Fruit fly (Drosophila melanogaster) whole organism, prepupa: Measurements from ENCODE around the gene Pus1.

Source experiments
- Blimp-1 ChIP-seq: fragments of 200-800 bp; sonication (Bioruptor generic); optimal IDR thresholded peaks from 3 replicates; lab custom pipeline; 2017; ENCODE audit warnings: missing biosample characterization, missing genetic modification characterization, mild to moderate bottlenecking, moderate library complexity, missing genetic modification reagents
- CG10631 ChIP-seq: fragments of 200-800 bp; sonication (Bioruptor generic); optimal IDR thresholded peaks from 2 replicates; lab custom pipeline; 2016; ENCODE audit warnings: missing biosample characterization, missing genetic modification characterization
- CG11294 ChIP-seq: fragments of 200-800 bp; sonication (Bioruptor generic); IDR thresholded peaks from 2 replicates; pipeline ENCODE4 v1.3.6; 2022; ENCODE audit warnings: missing biosample characterization, missing genetic modification characterization
- CG15336 ChIP-seq: fragments of 200-800 bp; sonication (Bioruptor generic); IDR thresholded peaks from 2 replicates; pipeline ENCODE4 v1.3.6; 2022; ENCODE audit warnings: missing biosample characterization, missing genetic modification characterization
- CG1621 ChIP-seq: fragments of 200-800 bp; sonication (Bioruptor generic); optimal IDR thresholded peaks from 3 replicates; lab custom pipeline; 2018; ENCODE audit warnings: missing biosample characterization, mild to moderate bottlenecking, missing genetic modification characterization
- CG16779 ChIP-seq: fragments of 200-800 bp; sonication (Bioruptor generic); optimal IDR thresholded peaks from 3 replicates; lab custom pipeline; 2017; ENCODE audit warnings: missing biosample characterization, mild to moderate bottlenecking, missing genetic modification characterization
- CG3032 ChIP-seq: fragments of 200-800 bp; optimal IDR thresholded peaks from 2 replicates; lab custom pipeline; 2019; ENCODE audit warnings: missing biosample characterization, mild to moderate bottlenecking, missing genetic modification characterization, moderate library complexity
- CG31627 ChIP-seq: fragments of 200-800 bp; sonication (Bioruptor generic); optimal IDR thresholded peaks from 3 replicates; lab custom pipeline; 2016; ENCODE audit warnings: missing biosample characterization, missing genetic modification characterization
- CG32006 ChIP-seq: fragments of 200-800 bp; sonication (Bioruptor generic); optimal IDR thresholded peaks from 3 replicates; lab custom pipeline; 2017; ENCODE audit warnings: missing biosample characterization, mild to moderate bottlenecking, missing genetic modification characterization
- CG34406 ChIP-seq: fragments of 200-800 bp; sonication (Bioruptor generic); optimal IDR thresholded peaks from 3 replicates; lab custom pipeline; 2016; ENCODE audit warnings: missing biosample characterization, missing genetic modification characterization
- CG3919 ChIP-seq: fragments of 200-800 bp; sonication (Bioruptor generic); optimal IDR thresholded peaks from 3 replicates; lab custom pipeline; 2016; ENCODE audit warnings: missing biosample characterization, missing genetic modification characterization
- CG6163 ChIP-seq: fragments of 200-800 bp; sonication (Bioruptor generic); IDR thresholded peaks from 3 replicates; pipeline ENCODE4 v1.3.6; 2022; ENCODE audit warnings: missing biosample characterization, missing genetic modification characterization
- CG6276 ChIP-seq: fragments of 200-800 bp; sonication (Bioruptor generic); optimal IDR thresholded peaks from 2 replicates; lab custom pipeline; 2017; ENCODE audit warnings: missing biosample characterization, mild to moderate bottlenecking, missing genetic modification characterization
- CG6792 ChIP-seq: fragments of 200-800 bp; sonication (Bioruptor generic); optimal IDR thresholded peaks from 3 replicates; lab custom pipeline; 2016; ENCODE audit warnings: missing biosample characterization, missing genetic modification characterization
- CG6808 ChIP-seq: fragments of 200-800 bp; sonication (Bioruptor generic); optimal IDR thresholded peaks from 3 replicates; lab custom pipeline; 2017; ENCODE audit warnings: missing biosample characterization, missing genetic modification characterization, mild to moderate bottlenecking, moderate library complexity, missing genetic modification reagents
- CG6854 ChIP-seq: fragments of 200-800 bp; sonication (Bioruptor generic); optimal IDR thresholded peaks from 2 replicates; lab custom pipeline; 2017; ENCODE audit warnings: missing biosample characterization, mild to moderate bottlenecking, missing genetic modification characterization
- CG7368 ChIP-seq: fragments of 200-800 bp; sonication (Bioruptor generic); optimal IDR thresholded peaks from 3 replicates; lab custom pipeline; 2016; ENCODE audit warnings: missing biosample characterization, missing genetic modification characterization
- CG8119 ChIP-seq: fragments of 200-800 bp; sonication (Bioruptor generic); IDR thresholded peaks from 3 replicates; pipeline ENCODE4 v1.3.6; 2022; ENCODE audit warnings: missing biosample characterization, missing genetic modification characterization
- CG8319 ChIP-seq: fragments of 200-800 bp; sonication (Bioruptor generic); optimal IDR thresholded peaks from 3 replicates; lab custom pipeline; 2016; ENCODE audit warnings: missing biosample characterization, missing genetic modification characterization
- CG8632 ChIP-seq: fragments of 200-800 bp; sonication (Bioruptor generic); optimal IDR thresholded peaks from 3 replicates; lab custom pipeline; 2016; ENCODE audit warnings: missing biosample characterization, missing genetic modification characterization
- CG9139 ChIP-seq: fragments of 200-800 bp; sonication (Bioruptor generic); optimal IDR thresholded peaks from 3 replicates; lab custom pipeline; 2017; ENCODE audit warnings: missing biosample characterization, mild to moderate bottlenecking, missing genetic modification characterization
- Eip75B ChIP-seq: fragments of 200-800 bp; sonication (Bioruptor generic); optimal IDR thresholded peaks from 3 replicates; lab custom pipeline; 2016; ENCODE audit warnings: missing biosample characterization, missing genetic modification characterization
- Eip78C ChIP-seq: fragments of 200-800 bp; sonication (Bioruptor generic); peaks from one replicate; lab custom pipeline; 2016; ENCODE audit warnings: missing biosample characterization, missing genetic modification characterization
- Eip93F ChIP-seq: fragments of 200-800 bp; sonication (Bioruptor generic); optimal IDR thresholded peaks from 2 replicates; lab custom pipeline; 2016; ENCODE audit warnings: missing biosample characterization, mild to moderate bottlenecking, missing genetic modification characterization
- Ets21C ChIP-seq: fragments of 200-800 bp; sonication (Bioruptor generic); optimal IDR thresholded peaks from 3 replicates; lab custom pipeline; 2016; ENCODE audit warnings: missing biosample characterization, missing genetic modification characterization
- Ets96B ChIP-seq: fragments of 200-800 bp; optimal IDR thresholded peaks from 2 replicates; lab custom pipeline; 2019; ENCODE audit warnings: missing biosample characterization, mild to moderate bottlenecking, missing genetic modification characterization, moderate library complexity
- Gug ChIP-seq: fragments of 200-800 bp; sonication (Bioruptor generic); IDR thresholded peaks from 2 replicates; pipeline ENCODE4 v1.3.6; 2022; ENCODE audit warnings: missing biosample characterization, missing genetic modification characterization
- Hr38 ChIP-seq: sonication (Bioruptor generic); optimal IDR thresholded peaks from 2 replicates; lab custom pipeline; 2016; ENCODE audit warnings: missing biosample characterization, missing genetic modification characterization
- Hr39 ChIP-seq: fragments of 200-800 bp; sonication (Bioruptor generic); optimal IDR thresholded peaks from 2 replicates; lab custom pipeline; 2016; ENCODE audit warnings: missing biosample characterization, missing genetic modification characterization
- Met ChIP-seq: fragments of 200-800 bp; sonication (Bioruptor generic); optimal IDR thresholded peaks from 3 replicates; lab custom pipeline; 2016; ENCODE audit warnings: missing biosample characterization, missing genetic modification characterization
- OdsH ChIP-seq: fragments of 200-800 bp; sonication (Bioruptor generic); optimal IDR thresholded peaks from 3 replicates; lab custom pipeline; 2016; ENCODE audit warnings: missing biosample characterization, missing genetic modification characterization
- Smox ChIP-seq: fragments of 200-800 bp; sonication (Bioruptor generic); optimal IDR thresholded peaks from 3 replicates; lab custom pipeline; 2016; ENCODE audit warnings: missing biosample characterization, missing genetic modification characterization
- Sox102F ChIP-seq: fragments of 200-800 bp; sonication (Bioruptor generic); optimal IDR thresholded peaks from 2 replicates; lab custom pipeline; 2016; ENCODE audit warnings: missing biosample characterization, mild to moderate bottlenecking, missing genetic modification characterization
- Sox14 ChIP-seq: fragments of 200-800 bp; sonication (Bioruptor generic); optimal IDR thresholded peaks from 3 replicates; lab custom pipeline; 2016; ENCODE audit warnings: missing biosample characterization, missing genetic modification characterization
- Sox15 ChIP-seq: fragments of 200-800 bp; sonication (Bioruptor generic); optimal IDR thresholded peaks from 3 replicates; lab custom pipeline; 2016; ENCODE audit warnings: missing biosample characterization, missing genetic modification characterization
- achi ChIP-seq: fragments of 200-800 bp; sonication (Bioruptor generic); optimal IDR thresholded peaks from 3 replicates; lab custom pipeline; 2016; ENCODE audit warnings: missing biosample characterization, missing genetic modification characterization
- acj6 ChIP-seq: fragments of 200-800 bp; sonication (Bioruptor generic); optimal IDR thresholded peaks from 3 replicates; lab custom pipeline; 2016; ENCODE audit warnings: missing biosample characterization, missing genetic modification characterization
- cyc ChIP-seq: fragments of 200-800 bp; sonication (Bioruptor generic); optimal IDR thresholded peaks from 3 replicates; lab custom pipeline; 2016; ENCODE audit warnings: missing biosample characterization, missing genetic modification characterization
- dsx ChIP-seq: fragments of 200-800 bp; optimal IDR thresholded peaks from 3 replicates; lab custom pipeline; 2019; ENCODE audit warnings: missing biosample characterization, mild to moderate bottlenecking, missing genetic modification characterization, moderate library complexity; ENCODE audit not compliant: poor library complexity, severe bottlenecking
- eg ChIP-seq: fragments of 200-800 bp; sonication (Bioruptor generic); IDR thresholded peaks from 3 replicates; pipeline ENCODE4 v1.3.6; 2022; ENCODE audit warnings: missing biosample characterization, missing genetic modification characterization
- esn ChIP-seq: fragments of 200-800 bp; sonication (Bioruptor generic); optimal IDR thresholded peaks from 2 replicates; lab custom pipeline; 2016; ENCODE audit warnings: missing biosample characterization, mild to moderate bottlenecking, missing genetic modification characterization, moderate library complexity
- fd59A ChIP-seq: fragments of 200-800 bp; sonication (Bioruptor generic); optimal IDR thresholded peaks from 2 replicates; lab custom pipeline; 2017; ENCODE audit warnings: missing biosample characterization, mild to moderate bottlenecking, missing genetic modification characterization, missing genetic modification reagents
- fd85E ChIP-seq: fragments of 200-800 bp; sonication (Bioruptor generic); optimal IDR thresholded peaks from 3 replicates; lab custom pipeline; 2016; ENCODE audit warnings: missing biosample characterization, missing genetic modification characterization
- fkh ChIP-seq: fragments of 200-800 bp; sonication (Bioruptor generic); optimal IDR thresholded peaks from 3 replicates; lab custom pipeline; 2017; ENCODE audit warnings: missing biosample characterization, mild to moderate bottlenecking, missing genetic modification characterization, moderate library complexity
- lz ChIP-seq: fragments of 200-800 bp; sonication (Bioruptor generic); optimal IDR thresholded peaks from 3 replicates; lab custom pipeline; 2016; ENCODE audit warnings: missing biosample characterization, missing genetic modification characterization
- net ChIP-seq: fragments of 200-800 bp; sonication (Bioruptor generic); optimal IDR thresholded peaks from 3 replicates; lab custom pipeline; 2016; ENCODE audit warnings: missing biosample characterization, missing genetic modification characterization
- salr ChIP-seq, 2 experiments: fragments of 200-800 bp; sonication (Bioruptor generic); optimal IDR thresholded peaks; 3 replicates each; lab custom pipeline; 2016 to 2018; ENCODE audit warnings: missing biosample characterization in 2 of 2, missing genetic modification characterization in 2 of 2, mild to moderate bottlenecking in 1 of 2
- spab ChIP-seq: fragments of 200-800 bp; sonication (Bioruptor generic); optimal IDR thresholded peaks from 2 replicates; lab custom pipeline; 2017; ENCODE audit warnings: missing biosample characterization, mild to moderate bottlenecking, missing genetic modification characterization, missing genetic modification reagents
- ss ChIP-seq, 2 experiments: fragments of 200-800 bp; sonication (Bioruptor generic); optimal IDR thresholded peaks; 2 replicates in 1 of 2; 3 replicates in 1 of 2; lab custom pipeline; 2017 to 2018; ENCODE audit warnings: mild to moderate bottlenecking in 2 of 2, missing biosample characterization in 2 of 2, missing genetic modification characterization in 2 of 2, moderate library complexity in 1 of 2
- topi ChIP-seq: fragments of 200-800 bp; sonication (Bioruptor generic); optimal IDR thresholded peaks from 3 replicates; lab custom pipeline; 2016; ENCODE audit warnings: missing biosample characterization, missing genetic modification characterization
- vri ChIP-seq: fragments of 200-800 bp; sonication (Bioruptor generic); optimal IDR thresholded peaks from 3 replicates; lab custom pipeline; 2016; ENCODE audit warnings: missing biosample characterization, mild to moderate bottlenecking, missing genetic modification characterization

Pus1 gene

dm6 chr3R:20557415-20558105 is 34.9 kb downstream of the Pus1 start, which contains the start of the genes DPCoAC and CG5180:
DPCoAC (minus strand) TSS chr3R:20557667.
CG5180 (plus strand) TSS chr3R:20557930.
- TF ChIP-seq Ets96B (no peak), Hr39 (GFP tag; lab: Kevin White, UChicago) (peak; percentile 60), Blimp-1 (peak; percentile 12), fd85E (no peak), CG6276 (GFP tag; lab: Kevin White, UChicago) (no peak), CG3919 (peak; percentile 66), cyc (GFP tag; lab: Kevin White, UChicago) (peak; percentile 69), Eip75B (GFP tag; lab: Kevin White, UChicago) (peak; percentile 32), CG8119 (GFP tag; lab: Robert Waterston, UW) (0 out of 3 replicates have a peak, but pooled peaks have one; percentile 27), Sox14 (GFP tag; lab: Kevin White, UChicago) (peak; percentile 81), CG15336 (GFP tag; lab: Robert Waterston, UW) (no peak), esn (GFP tag; lab: Kevin White, UChicago) (peak; percentile 56), eg (peak; percentile 72), fd59A (GFP tag; lab: Kevin White, UChicago) (no peak), CG1621 (peak; percentile 47), CG34406 (peak; percentile 43), CG6808 (GFP tag; lab: Kevin White, UChicago) (peak; percentile 40), OdsH (GFP tag; lab: Kevin White, UChicago) (peak; percentile 69), CG6792 (GFP tag; lab: Kevin White, UChicago) (no peak), salr (GFP tag; optimal IDR thresholded peaks at IDR 0.05; lab: Kevin White, UChicago) (peak in 1 of 2 experiments; percentile 65), vri (GFP tag; lab: Kevin White, UChicago) (peak; percentile 70), Sox102F (GFP tag; lab: Kevin White, UChicago) (peak; percentile 34), dsx (GFP tag; lab: Kevin White, UChicago) (no peak), CG6163 (GFP tag; lab: Robert Waterston, UW) (peak; percentile 75), CG3032 (tag; lab: Kevin White, UChicago) (peak; percentile 55), CG11294 (GFP tag; lab: Robert Waterston, UW) (peak; percentile 36; the same call in 1 of the 2 replicates), Gug (GFP tag; lab: Robert Waterston, UW) (no peak), fkh (GFP tag; lab: Kevin White, UChicago) (peak; percentile 29), Eip93F (GFP tag; lab: Kevin White, UChicago) (peak; percentile 45), achi (GFP tag; lab: Kevin White, UChicago) (peak; percentile 64), CG8632 (GFP tag; lab: Kevin White, UChicago) (peak; percentile 18), CG10631 (GFP tag; lab: Kevin White, UChicago) (peak; percentile 72), CG31627 (GFP tag; lab: Kevin White, UChicago) (peak; percentile 74), Eip78C (GFP tag; lab: Kevin White, UChicago) (peak; percentile 79), Sox15 (GFP tag; lab: Kevin White, UChicago) (peak; percentile 46), CG16779 (tag; lab: Kevin White, UChicago) (no peak), lz (GFP tag; lab: Kevin White, UChicago) (peak; percentile 15), spab (GFP tag; lab: Kevin White, UChicago) (no peak), Smox (GFP tag; lab: Kevin White, UChicago) (peak; percentile 51), Ets21C (GFP tag; lab: Kevin White, UChicago) (peak; percentile 55), Met (peak; percentile 56), Hr38 (no peak), CG9139 (peak; percentile 36), CG8319 (GFP tag; lab: Kevin White, UChicago) (peak; percentile 20), acj6 (GFP tag; lab: Kevin White, UChicago) (peak; percentile 21), net (peak; percentile 46), CG7368 (GFP tag; lab: Kevin White, UChicago) (peak; percentile 19), CG32006 (GFP tag; lab: Kevin White, UChicago) (peak; percentile 65), topi (GFP tag; lab: Kevin White, UChicago) (peak; percentile 32), CG6854 (peak; percentile 16), ss (GFP tag; optimal IDR thresholded peaks at IDR 0.05; lab: Kevin White, UChicago) (peak; percentile 34 to 37)
